Fruit fly (Drosophila melanogaster): ENCODE results near the gene CG5885.
A peak's percentile ranks its signal among the peaks of the same experiment; 100 is the strongest.

DNA sequence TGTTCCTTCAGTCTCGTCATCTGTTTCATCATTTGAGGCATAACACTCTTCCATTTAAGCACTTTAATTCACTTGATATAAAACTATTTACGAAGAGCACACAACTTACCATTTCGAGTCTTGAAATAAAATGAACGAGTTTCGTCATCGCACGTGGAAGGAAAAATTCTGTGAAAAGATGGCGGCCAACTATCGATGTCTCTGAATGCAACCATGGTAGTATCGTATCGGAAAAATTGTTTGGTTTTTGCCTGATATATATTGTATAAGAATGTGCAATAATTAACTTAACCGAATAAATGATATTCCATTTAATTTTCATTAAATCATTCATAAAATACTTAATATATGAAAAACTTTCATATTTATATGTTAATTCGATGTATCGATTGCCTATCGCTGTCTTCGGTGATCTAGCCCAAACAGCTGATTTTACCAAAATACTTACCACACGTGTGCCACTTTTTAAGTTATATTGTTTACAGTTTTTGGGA, 23.2 kb downstream of the CG5885 start, which contains the start of gene Bka:
- peak; percentile 76 for TF ChIP-seq CG15601 (tag; optimal IDR thresholded peaks at IDR 0.05)
- peak; percentile 73 for TF ChIP-seq grau (tag; optimal IDR thresholded peaks at IDR 0.05)
- no peak for TF ChIP-seq ham (GFP tag; IDR thresholded peaks at IDR 0.05)
- no peak for TF ChIP-seq mam (GFP tag; optimal IDR thresholded peaks at IDR 0.05)
- peak; percentile 77 for TF ChIP-seq Hmr (GFP tag; optimal IDR thresholded peaks at IDR 0.05)
- TF ChIP-seq Hey (tag; optimal IDR thresholded peaks at IDR 0.05), result no peak
- TF ChIP-seq NFAT (GFP tag; IDR thresholded peaks at IDR 0.05), result peak; percentile 69; the same call in 1 of the 2 replicates
- TF ChIP-seq MBD-R2 (GFP tag; IDR thresholded peaks at IDR 0.05), result peak; percentile 65
- TF ChIP-seq CG18619 (GFP tag; optimal IDR thresholded peaks at IDR 0.05), result peak; percentile 62
- peak; percentile 26 for TF ChIP-seq CG1529 (GFP tag; optimal IDR thresholded peaks at IDR 0.05)
- no peak for TF ChIP-seq CG16779 (GFP tag; IDR thresholded peaks at IDR 0.05)
- TF ChIP-seq CG34224 (GFP tag; IDR thresholded peaks at IDR 0.05; ENCODE audit: partially characterized antibody), result peak; percentile 99
- no peak for TF ChIP-seq cas (GFP tag; IDR thresholded peaks at IDR 0.05)
